Fruit fly (Drosophila melanogaster): ENCODE data around the gene CG12535.

CG12535 gene

dm6 chrX:3482119-3483014 is 33.6 kb upstream of the CG12535 start, which contains the start of the genes CG10804 and CG10802 (continued):
- TF ChIP-seq CG10431 (GFP tag; optimal IDR thresholded peaks at IDR 0.05) (no peak), nmo (GFP tag; optimal IDR thresholded peaks at IDR 0.05) (peak; percentile 84), ac (GFP tag; optimal IDR thresholded peaks at IDR 0.05) (no peak), CG10267 (tag; optimal IDR thresholded peaks at IDR 0.05) (peak; percentile 67), ato (GFP tag; IDR thresholded peaks at IDR 0.05; ENCODE audit: partially characterized antibody) (no peak), dm (GFP tag; optimal IDR thresholded peaks at IDR 0.05) (peak; percentile 53), TFAM (GFP tag; optimal IDR thresholded peaks at IDR 0.05) (no peak), D19A (tag; optimal IDR thresholded peaks at IDR 0.05) (peak; percentile 66), Dref (GFP tag; IDR thresholded peaks at IDR 0.05) (peak; percentile 62), sc (optimal IDR thresholded peaks at IDR 0.05) (no peak), sc (GFP tag; optimal IDR thresholded peaks at IDR 0.05) (peak; percentile 16), Eip74EF (GFP tag; optimal IDR thresholded peaks at IDR 0.05) (no peak), emc (GFP tag; optimal IDR thresholded peaks at IDR 0.05) (peak; percentile 46), otp (GFP tag; IDR thresholded peaks at IDR 0.05) (peak; percentile 82), z (GFP tag; IDR thresholded peaks at IDR 0.05) (0 out of 3 replicates have a peak, but pooled peaks have one; percentile 38), rib (GFP tag; IDR thresholded peaks at IDR 0.05) (peak; percentile 65; the same call in 1 of the 2 replicates), sisA (GFP tag; IDR thresholded peaks at IDR 0.05) (peak; percentile 84), Aef1 (GFP tag; IDR thresholded peaks at IDR 0.05) (peak; percentile 84), HLHmδ (GFP tag; optimal IDR thresholded peaks at IDR 0.05) (no peak), CG14441 (GFP tag; IDR thresholded peaks at IDR 0.05) (peak; percentile 85), zfh1 (GFP tag; IDR thresholded peaks at IDR 0.05) (peak; percentile 90), CG6813 (GFP tag; optimal IDR thresholded peaks at IDR 0.05) (no peak), pnt (GFP tag; optimal IDR thresholded peaks at IDR 0.05) (peak; percentile 82), sr (GFP tag; IDR thresholded peaks at IDR 0.05) (peak; percentile 29; the same call in 1 of the 3 replicates), CG11085 (GFP tag; IDR thresholded peaks at IDR 0.05) (peak; percentile 83), CG43689 (GFP tag; IDR thresholded peaks at IDR 0.05) (no peak), NK7.1 (GFP tag; optimal IDR thresholded peaks at IDR 0.05) (no peak), chinmo (GFP tag; IDR thresholded peaks at IDR 0.05; ENCODE audit: partially characterized antibody) (no peak), CG17568 (GFP tag; optimal IDR thresholded peaks at IDR 0.05) (no peak), Nf-YA (GFP tag; IDR thresholded peaks at IDR 0.05) (0 out of 2 replicates have a peak, but pooled peaks have one; percentile 35), hbn (GFP tag; IDR thresholded peaks at IDR 0.05; ENCODE audit: partially characterized antibody) (peak; percentile 45; the same call in 1 of the 2 replicates), CG12219 (GFP tag; optimal IDR thresholded peaks at IDR 0.05) (no peak), CG18476 (GFP tag; optimal IDR thresholded peaks at IDR 0.05) (peak; percentile 49), toy (GFP tag; IDR thresholded peaks at IDR 0.05) (peak; percentile 38; the same call in 1 of the 2 replicates), Chrac-16 (GFP tag; optimal IDR thresholded peaks at IDR 0.05) (peak; percentile 84), Blimp-1 (GFP tag; optimal IDR thresholded peaks at IDR 0.05) (peak; percentile 56), Drgx (GFP tag; IDR thresholded peaks at IDR 0.05) (peak; percentile 42), CG14860 (GFP tag; IDR thresholded peaks at IDR 0.05; ENCODE audit: partially characterized antibody) (peak; percentile 57; the same call in 2 of the 3 replicates), CG4617 (GFP tag; optimal IDR thresholded peaks at IDR 0.05; ENCODE audit: borderline replicate concordance) (peak; percentile 53), az2 (GFP tag; optimal IDR thresholded peaks at IDR 0.05) (peak; percentile 68), CG17912 (GFP tag; optimal IDR thresholded peaks at IDR 0.05) (no peak), Taf1 (GFP tag; IDR thresholded peaks at IDR 0.05) (peak; percentile 79), kay (GFP tag; optimal IDR thresholded peaks at IDR 0.05) (peak; percentile 61), twi (tag; optimal IDR thresholded peaks at IDR 0.05) (peak; percentile 38), CG12769 (tag; optimal IDR thresholded peaks at IDR 0.05) (no peak), CG12104 (GFP tag; optimal IDR thresholded peaks at IDR 0.05) (peak; percentile 37), abd-A (tag; optimal IDR thresholded peaks at IDR 0.05) (no peak), Ada2b (GFP tag; IDR thresholded peaks at IDR 0.05) (peak; percentile 83)
